Worm (Caenorhabditis elegans): Measurements from ENCODE around the gene ZC449.5.

ce11 chrX:5037673-5038072 is at the start of gene ZC449.5:
- TF ChIP-seq nhr-25 (tag; optimal IDR thresholded peaks at IDR 0.05) (no peak), nhr-11 (tag; optimal IDR thresholded peaks at IDR 0.05) (no peak), nhr-12 (tag; optimal IDR thresholded peaks at IDR 0.05) (no peak), nhr-237 (tag; optimal IDR thresholded peaks at IDR 0.05) (no peak), fkh-10 (GFP tag; optimal IDR thresholded peaks at IDR 0.05) (no peak), ceh-16 (tag; optimal IDR thresholded peaks at IDR 0.05) (no peak), unc-62 (GFP tag; optimal IDR thresholded peaks at IDR 0.05) (no peak), sea-2 (GFP tag; optimal IDR thresholded peaks at IDR 0.05) (no peak), nhr-28 (tag; optimal IDR thresholded peaks at IDR 0.05) (no peak)

Data from whole organism, L3 larva.